Fruit fly (Drosophila melanogaster) whole organism, embryonic: ENCODE data around the gene Pcyt1.

ENCODE experiments used
- Antp ChIP-seq: fragments of 200-800 bp; sonication (Bioruptor generic); optimal IDR thresholded peaks from 3 replicates; lab custom pipeline; 2016; ENCODE audit warnings: missing biosample characterization, missing genetic modification characterization
- CG12071 ChIP-seq: fragments of 200-800 bp; sonication (Bioruptor generic); optimal IDR thresholded peaks from 3 replicates; lab custom pipeline; 2018; ENCODE audit warnings: missing biosample characterization, mild to moderate bottlenecking, missing genetic modification characterization
- CG12219 ChIP-seq: fragments of 200-800 bp; sonication (Bioruptor generic); optimal IDR thresholded peaks from 3 replicates; lab custom pipeline; 2018; ENCODE audit warnings: missing biosample characterization, mild to moderate bottlenecking, missing genetic modification characterization
- CG12659 ChIP-seq: fragments of 200-800 bp; sonication (Bioruptor generic); optimal IDR thresholded peaks from 3 replicates; lab custom pipeline; 2017; ENCODE audit warnings: mild to moderate bottlenecking, missing biosample characterization, missing genetic modification reagents, missing genetic modification characterization
- CG13424 ChIP-seq: fragments of 200-800 bp; sonication (Bioruptor generic); optimal IDR thresholded peaks from 2 replicates; lab custom pipeline; 2019; ENCODE audit warnings: missing biosample characterization, mild to moderate bottlenecking, missing genetic modification characterization, moderate library complexity
- CG13894 ChIP-seq: fragments of 200-800 bp; sonication (Bioruptor generic); optimal IDR thresholded peaks from 3 replicates; lab custom pipeline; 2018; ENCODE audit warnings: missing biosample characterization, mild to moderate bottlenecking, missing genetic modification characterization, moderate library complexity
- CG14965 ChIP-seq: fragments of 200-800 bp; sonication (Bioruptor generic); optimal IDR thresholded peaks from 2 replicates; lab custom pipeline; 2016; ENCODE audit warnings: missing biosample characterization, missing genetic modification characterization, borderline replicate concordance
- CG17385 ChIP-seq: fragments of 200-800 bp; sonication (Bioruptor generic); optimal IDR thresholded peaks from 3 replicates; lab custom pipeline; 2018; ENCODE audit warnings: missing biosample characterization, mild to moderate bottlenecking, missing genetic modification characterization
- CG2712 ChIP-seq: fragments of 200-800 bp; optimal IDR thresholded peaks from 3 replicates; lab custom pipeline; 2019; ENCODE audit warnings: missing biosample characterization, mild to moderate bottlenecking, missing genetic modification characterization, moderate library complexity
- CG2889 ChIP-seq: fragments of 200-800 bp; sonication (Bioruptor generic); IDR thresholded peaks from 3 replicates; pipeline ENCODE4 v1.3.6; 2022; ENCODE audit warnings: missing biosample characterization, missing genetic modification characterization
- CG34224 ChIP-seq: fragments of 200-800 bp; sonication (Bioruptor generic); IDR thresholded peaks from 3 replicates; pipeline ENCODE4 v1.3.6; 2022; ENCODE audit warnings: missing biosample characterization, missing genetic modification characterization; ENCODE audit not compliant: partially characterized antibody
- CG43689 ChIP-seq: fragments of 200-800 bp; sonication (Bioruptor generic); IDR thresholded peaks from 2 replicates; pipeline ENCODE4 v1.3.6; 2022; ENCODE audit warnings: missing biosample characterization, missing genetic modification characterization
- CG5180 ChIP-seq: fragments of 200-800 bp; sonication (Bioruptor generic); optimal IDR thresholded peaks from 3 replicates; lab custom pipeline; 2017; ENCODE audit warnings: missing biosample characterization, missing genetic modification characterization, mild to moderate bottlenecking, moderate library complexity, missing genetic modification reagents
- CrebB ChIP-seq: fragments of 200-800 bp; sonication (Bioruptor generic); optimal IDR thresholded peaks from 3 replicates; lab custom pipeline; 2018; ENCODE audit warnings: missing biosample characterization, mild to moderate bottlenecking, missing genetic modification characterization
- Dek ChIP-seq: fragments of 200-800 bp; sonication (Bioruptor generic); optimal IDR thresholded peaks from 3 replicates; lab custom pipeline; 2019; ENCODE audit warnings: missing biosample characterization, mild to moderate bottlenecking, missing genetic modification characterization, moderate library complexity
- E2f2 ChIP-seq: fragments of 200-800 bp; sonication (Bioruptor generic); IDR thresholded peaks from 2 replicates; pipeline ENCODE4 v1.3.6; 2022; ENCODE audit warnings: missing biosample characterization, missing genetic modification characterization
- GATAe ChIP-seq: fragments of 200-800 bp; sonication (Bioruptor generic); conservative IDR thresholded peaks from 2 replicates; pipeline ENCODE4 v1.3.6; 2022; ENCODE audit warnings: missing biosample characterization, missing genetic modification characterization
- HmgD ChIP-seq: fragments of 200-800 bp; sonication (Bioruptor generic); optimal IDR thresholded peaks from 3 replicates; lab custom pipeline; 2016; ENCODE audit warnings: missing biosample characterization, missing genetic modification characterization
- Hr3 ChIP-seq: fragments of 200-800 bp; sonication (Bioruptor generic); optimal IDR thresholded peaks from 3 replicates; lab custom pipeline; 2016; ENCODE audit warnings: missing biosample characterization, missing genetic modification characterization
- Jarid2 ChIP-seq: fragments of 200-800 bp; sonication (Bioruptor generic); optimal IDR thresholded peaks from 3 replicates; lab custom pipeline; 2017; ENCODE audit warnings: mild to moderate bottlenecking, missing biosample characterization, missing genetic modification reagents, missing genetic modification characterization
- Lhr ChIP-seq: fragments of 200-800 bp; sonication (Bioruptor generic); optimal IDR thresholded peaks from 3 replicates; lab custom pipeline; 2017; ENCODE audit warnings: mild to moderate bottlenecking, missing biosample characterization, missing genetic modification reagents, missing genetic modification characterization
- NfI ChIP-seq: fragments of 200-800 bp; sonication (Bioruptor generic); optimal IDR thresholded peaks from 3 replicates; lab custom pipeline; 2018; ENCODE audit warnings: missing biosample characterization, mild to moderate bottlenecking, missing genetic modification characterization, moderate library complexity
- Oaz ChIP-seq: fragments of 200-800 bp; sonication (Bioruptor generic); IDR thresholded peaks from 2 replicates; pipeline ENCODE4 v1.3.6; 2022; ENCODE audit warnings: missing biosample characterization, missing genetic modification characterization
- Ptx1 ChIP-seq: fragments of 200-800 bp; sonication (Bioruptor generic); IDR thresholded peaks from 2 replicates; pipeline ENCODE4 v1.3.6; 2022; ENCODE audit warnings: missing biosample characterization, missing genetic modification characterization
- Sox100B ChIP-seq: fragments of 200-800 bp; sonication (Bioruptor generic); optimal IDR thresholded peaks from 3 replicates; lab custom pipeline; 2018; ENCODE audit warnings: missing biosample characterization, mild to moderate bottlenecking, missing genetic modification characterization
- Ssrp ChIP-seq: fragments of 200-800 bp; sonication (Bioruptor generic); optimal IDR thresholded peaks from 2 replicates; lab custom pipeline; 2018; ENCODE audit warnings: missing biosample characterization, mild to moderate bottlenecking, missing genetic modification characterization, moderate library complexity
- Taf1 ChIP-seq: fragments of 200-800 bp; sonication (Bioruptor generic); IDR thresholded peaks from 2 replicates; pipeline ENCODE4 v1.3.6; 2022; ENCODE audit warnings: missing biosample characterization, missing genetic modification characterization
- ash1 ChIP-seq: fragments of 200-800 bp; sonication (Bioruptor generic); optimal IDR thresholded peaks from 2 replicates; lab custom pipeline; 2018; ENCODE audit warnings: missing biosample characterization, mild to moderate bottlenecking, missing genetic modification characterization
- br ChIP-seq: fragments of >200 bp; optimal IDR thresholded peaks from 2 replicates; lab custom pipeline; 2017
- caup ChIP-seq: fragments of 200-800 bp; sonication (Bioruptor generic); optimal IDR thresholded peaks from 3 replicates; lab custom pipeline; 2017; ENCODE audit warnings: missing biosample characterization, mild to moderate bottlenecking, missing genetic modification characterization, moderate library complexity; ENCODE audit not compliant: severe bottlenecking
- cg ChIP-seq: fragments of 200-800 bp; sonication (Bioruptor generic); optimal IDR thresholded peaks from 3 replicates; lab custom pipeline; 2019; ENCODE audit warnings: missing biosample characterization, mild to moderate bottlenecking, missing genetic modification characterization, moderate library complexity
- chm ChIP-seq: fragments of 200-800 bp; sonication (Bioruptor generic); IDR thresholded peaks from 2 replicates; pipeline ENCODE4 v1.3.6; 2022; ENCODE audit warnings: missing biosample characterization, missing genetic modification characterization
- croc ChIP-seq: fragments of 200-800 bp; sonication (Bioruptor generic); conservative IDR thresholded peaks from 3 replicates; pipeline ENCODE4 v1.3.6; 2022; ENCODE audit warnings: missing biosample characterization, missing genetic modification characterization
- dan ChIP-seq: fragments of 200-800 bp; sonication (Bioruptor generic); IDR thresholded peaks from 2 replicates; pipeline ENCODE4 v1.3.6; 2022; ENCODE audit warnings: missing biosample characterization, missing genetic modification characterization
- dm ChIP-seq: fragments of 200-800 bp; sonication (Bioruptor generic); optimal IDR thresholded peaks from 3 replicates; lab custom pipeline; 2016; ENCODE audit warnings: missing biosample characterization, missing genetic modification characterization
- dmrt11E ChIP-seq: fragments of 200-800 bp; sonication (Bioruptor generic); optimal IDR thresholded peaks from 3 replicates; lab custom pipeline; 2018; ENCODE audit warnings: missing biosample characterization, mild to moderate bottlenecking, missing genetic modification characterization, moderate library complexity
- gcm2 ChIP-seq: fragments of 200-800 bp; sonication (Bioruptor generic); optimal IDR thresholded peaks from 2 replicates; lab custom pipeline; 2016; ENCODE audit warnings: missing biosample characterization, missing genetic modification characterization
- gt ChIP-seq: fragments of 200-800 bp; sonication (Bioruptor generic); IDR thresholded peaks from 2 replicates; pipeline ENCODE4 v1.3.6; 2022; ENCODE audit warnings: missing biosample characterization, missing genetic modification characterization
- jing ChIP-seq: fragments of 200-800 bp; sonication (Bioruptor generic); optimal IDR thresholded peaks from 2 replicates; lab custom pipeline; 2018; ENCODE audit warnings: missing biosample characterization, mild to moderate bottlenecking, missing genetic modification characterization
- mld ChIP-seq: fragments of 200-800 bp; sonication (Bioruptor generic); IDR thresholded peaks from 3 replicates; pipeline ENCODE4 v1.3.6; 2022; ENCODE audit warnings: missing biosample characterization, missing genetic modification characterization; ENCODE audit not compliant: partially characterized antibody
- nau ChIP-seq: fragments of 200-800 bp; sonication (Bioruptor generic); optimal IDR thresholded peaks from 3 replicates; lab custom pipeline; 2017; ENCODE audit warnings: missing biosample characterization, mild to moderate bottlenecking, missing genetic modification characterization, missing genetic modification reagents
- org-1 ChIP-seq: fragments of 200-800 bp; sonication (Bioruptor generic); optimal IDR thresholded peaks from 2 replicates; lab custom pipeline; 2017; ENCODE audit warnings: missing biosample characterization, missing genetic modification characterization
- pita ChIP-seq: fragments of 200-800 bp; sonication (Bioruptor generic); optimal IDR thresholded peaks from 2 replicates; lab custom pipeline; 2017; ENCODE audit warnings: missing biosample characterization, mild to moderate bottlenecking, missing genetic modification characterization
- sens-2 ChIP-seq: fragments of 200-800 bp; sonication (Bioruptor generic); IDR thresholded peaks from 2 replicates; pipeline ENCODE4 v1.3.6; 2022; ENCODE audit warnings: missing biosample characterization, missing genetic modification characterization
- slp2 ChIP-seq: fragments of 200-800 bp; sonication (Bioruptor generic); optimal IDR thresholded peaks from 2 replicates; lab custom pipeline; 2016; ENCODE audit warnings: missing biosample characterization, missing genetic modification characterization
- toy ChIP-seq: fragments of 200-800 bp; sonication (Bioruptor generic); IDR thresholded peaks from 2 replicates; pipeline ENCODE4 v1.3.6; 2022; ENCODE audit warnings: missing biosample characterization, missing genetic modification characterization
- trem ChIP-seq: fragments of 200-800 bp; optimal IDR thresholded peaks from 3 replicates; lab custom pipeline; 2019; ENCODE audit warnings: missing biosample characterization, mild to moderate bottlenecking, missing genetic modification characterization, moderate library complexity
- tup ChIP-seq: fragments of 200-800 bp; sonication (Bioruptor generic); optimal IDR thresholded peaks from 2 replicates; lab custom pipeline; 2016; ENCODE audit warnings: missing biosample characterization, mild to moderate bottlenecking, missing genetic modification characterization, moderate library complexity
- yki ChIP-seq: fragments of >200 bp; optimal IDR thresholded peaks from 3 replicates; lab custom pipeline; 2018

Pcyt1 gene

DNA sequence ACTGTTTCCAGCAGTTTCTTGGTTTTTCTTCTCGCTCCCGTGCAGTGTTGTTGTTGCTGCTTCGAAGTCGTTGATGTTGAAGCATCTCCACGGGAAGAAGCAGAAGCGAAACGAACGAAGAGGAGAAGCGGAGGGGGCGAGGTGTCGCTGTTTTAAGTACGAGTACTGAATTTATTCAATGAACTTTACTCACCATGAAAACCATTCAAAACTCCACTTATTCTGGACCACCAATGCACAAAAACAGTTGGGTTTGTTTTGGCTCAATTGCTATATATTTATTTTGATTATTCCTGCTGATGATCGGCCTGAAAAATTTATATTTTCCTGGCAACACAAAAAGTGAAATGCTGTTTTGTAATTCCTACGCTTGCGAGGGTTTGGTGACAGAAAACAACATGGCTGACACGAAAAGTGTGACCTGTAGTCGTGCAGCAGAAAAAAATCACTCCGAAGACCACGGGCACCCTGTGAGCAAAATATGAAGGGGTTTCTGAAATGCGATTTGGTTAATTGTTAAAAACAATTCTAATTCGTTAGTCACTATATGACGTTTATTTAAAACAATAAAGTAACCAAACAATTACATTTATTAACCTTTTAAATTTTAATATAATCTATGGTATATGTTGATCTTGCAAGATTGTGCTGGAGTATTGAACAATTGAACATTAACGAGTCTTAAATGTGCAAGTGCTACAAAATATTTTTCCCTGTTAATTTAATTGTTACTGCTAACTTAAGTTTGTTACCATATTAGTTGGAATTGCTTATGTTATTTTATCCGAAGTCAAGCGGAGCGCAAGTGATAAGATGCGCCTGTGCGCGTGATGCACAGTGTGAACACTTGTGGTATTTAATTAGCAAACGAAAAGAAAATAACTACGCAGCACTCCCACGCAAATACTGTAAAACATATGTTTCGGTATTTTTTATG lies 22.6 kb downstream of the Pcyt1 start, which contains the start of gene CG7879 (continued):
- TF ChIP-seq CG13424 (peak; percentile 29), org-1 (GFP tag; lab: Kevin White, UChicago) (no peak), Ssrp (tag; lab: Kevin White, UChicago) (peak; percentile 1), Jarid2 (GFP tag; lab: Kevin White, UChicago) (peak; percentile 31), CG5180 (GFP tag; lab: Kevin White, UChicago) (no peak), GATAe (GFP tag; lab: Robert Waterston, UW) (no peak), tup (GFP tag; lab: Kevin White, UChicago) (no peak), Hr3 (peak; percentile 16), Sox100B (GFP tag; lab: Kevin White, UChicago) (no peak), HmgD (GFP tag; lab: Kevin White, UChicago) (no peak), mld (no peak), Antp (GFP tag; lab: Kevin White, UChicago) (no peak), toy (GFP tag; lab: Robert Waterston, UW) (no peak), slp2 (no peak), gcm2 (GFP tag; lab: Kevin White, UChicago) (no peak), CG17385 (peak; percentile 87), CG34224 (GFP tag; lab: Robert Waterston, UW) (no peak), cg (GFP tag; lab: Kevin White, UChicago) (no peak), Oaz (GFP tag; lab: Robert Waterston, UW) (no peak), CG2889 (GFP tag; lab: Robert Waterston, UW) (no peak), nau (GFP tag; lab: Kevin White, UChicago) (no peak), trem (peak; percentile 0), yki (lab: Kevin White, UChicago) (no peak), NfI (GFP tag; lab: Kevin White, UChicago) (no peak), jing (no peak), croc (no peak), ash1 (GFP tag; lab: Kevin White, UChicago) (no peak), Lhr (peak; percentile 27), dmrt11E (tag; lab: Kevin White, UChicago) (peak; percentile 32), CG43689 (no peak), CG13894 (tag; lab: Kevin White, UChicago) (no peak), sens-2 (GFP tag; lab: Robert Waterston, UW) (no peak), caup (peak; percentile 45), CG12219 (GFP tag; lab: Kevin White, UChicago) (no peak), E2f2 (GFP tag; lab: Robert Waterston, UW) (no peak), Taf1 (GFP tag; lab: Robert Waterston, UW) (no peak; the same call in 1 of the 2 replicates), CG12071 (GFP tag; lab: Kevin White, UChicago) (peak; percentile 9), pita (no peak), dan (GFP tag; lab: Robert Waterston, UW) (no peak), dm (GFP tag; lab: Kevin White, UChicago) (peak; percentile 14), br (lab: Kevin White, UChicago) (no peak), CrebB (tag; lab: Kevin White, UChicago) (no peak), CG14965 (GFP tag; lab: Kevin White, UChicago) (no peak), Ptx1 (GFP tag; lab: Robert Waterston, UW) (no peak; the same call in 1 of the 2 replicates), Dek (tag; lab: Kevin White, UChicago) (no peak), CG12659 (GFP tag; lab: Kevin White, UChicago) (peak; percentile 59), CG2712 (peak; percentile 10), chm (GFP tag; lab: Robert Waterston, UW) (peak; percentile 62), gt (GFP tag; lab: Robert Waterston, UW) (no peak)
